Fruit fly (Drosophila melanogaster) whole organism, embryonic: Measurements from ENCODE around the gene gdl.

Source experiments
- Blimp-1 ChIP-seq: fragments of 200-800 bp; sonication (Bioruptor generic); optimal IDR thresholded peaks from 3 replicates; lab custom pipeline; 2018; ENCODE audit warnings: missing biosample characterization, missing genetic modification characterization, mild to moderate bottlenecking, moderate library complexity, missing genetic modification reagents
- CG10209 ChIP-seq: fragments of 200-800 bp; sonication (Bioruptor generic); optimal IDR thresholded peaks from 3 replicates; lab custom pipeline; 2017; ENCODE audit warnings: missing biosample characterization, mild to moderate bottlenecking, missing genetic modification characterization, missing genetic modification reagents
- CG1233 ChIP-seq: fragments of 200-800 bp; sonication (Bioruptor generic); optimal IDR thresholded peaks from 4 replicates; lab custom pipeline; 2018; ENCODE audit warnings: missing biosample characterization, mild to moderate bottlenecking, missing genetic modification characterization
- CG12659 ChIP-seq: fragments of 200-800 bp; sonication (Bioruptor generic); optimal IDR thresholded peaks from 3 replicates; lab custom pipeline; 2017; ENCODE audit warnings: mild to moderate bottlenecking, missing biosample characterization, missing genetic modification reagents, missing genetic modification characterization
- CG13287 ChIP-seq: fragments of 200-800 bp; sonication (Bioruptor generic); IDR thresholded peaks from 2 replicates; pipeline ENCODE4 v1.3.6; 2022; ENCODE audit warnings: missing biosample characterization, missing genetic modification characterization; ENCODE audit not compliant: partially characterized antibody
- CG13624 ChIP-seq: fragments of 200-800 bp; sonication (Bioruptor generic); optimal IDR thresholded peaks from 2 replicates; lab custom pipeline; 2016; ENCODE audit warnings: missing biosample characterization, missing genetic modification characterization
- CG15514 ChIP-seq: fragments of 200-800 bp; sonication (Bioruptor generic); optimal IDR thresholded peaks from 3 replicates; lab custom pipeline; 2017; ENCODE audit warnings: missing biosample characterization, missing genetic modification characterization, mild to moderate bottlenecking, moderate library complexity, missing genetic modification reagents
- CG17328 ChIP-seq: fragments of 200-800 bp; sonication (Bioruptor generic); IDR thresholded peaks from 2 replicates; pipeline ENCODE4 v1.3.6; 2022; ENCODE audit warnings: missing biosample characterization, missing genetic modification characterization
- CG1792 ChIP-seq: fragments of 200-800 bp; sonication (Bioruptor generic); optimal IDR thresholded peaks from 2 replicates; lab custom pipeline; 2016; ENCODE audit warnings: missing biosample characterization, missing genetic modification characterization
- CG1832 ChIP-seq: fragments of 200-800 bp; sonication (Bioruptor generic); optimal IDR thresholded peaks from 2 replicates; lab custom pipeline; 2017; ENCODE audit warnings: missing biosample characterization, mild to moderate bottlenecking, missing genetic modification characterization, inconsistent platforms
- CG18476 ChIP-seq: fragments of 200-800 bp; sonication (Bioruptor generic); optimal IDR thresholded peaks from 2 replicates; lab custom pipeline; 2016; ENCODE audit warnings: missing biosample characterization, mild to moderate bottlenecking, missing genetic modification characterization
- CG18619 ChIP-seq: fragments of 200-800 bp; sonication (Bioruptor generic); optimal IDR thresholded peaks from 3 replicates; lab custom pipeline; 2017; ENCODE audit warnings: missing biosample characterization, mild to moderate bottlenecking, missing genetic modification characterization
- CG2129 ChIP-seq: fragments of 200-800 bp; sonication (Bioruptor generic); IDR thresholded peaks from 2 replicates; pipeline ENCODE4 v1.3.6; 2022; ENCODE audit warnings: missing biosample characterization, missing genetic modification characterization; ENCODE audit not compliant: partially characterized antibody
- CG2202 ChIP-seq: fragments of 200-800 bp; sonication (Bioruptor generic); optimal IDR thresholded peaks from 2 replicates; lab custom pipeline; 2018; ENCODE audit warnings: missing biosample characterization, mild to moderate bottlenecking, missing genetic modification characterization
- CG4730 ChIP-seq: fragments of 200-800 bp; sonication (Bioruptor generic); IDR thresholded peaks from 2 replicates; pipeline ENCODE4 v1.3.6; 2022; ENCODE audit warnings: missing biosample characterization, missing genetic modification characterization
- CG8765 ChIP-seq: fragments of 200-800 bp; sonication (Bioruptor generic); IDR thresholded peaks from 2 replicates; pipeline ENCODE4 v1.3.6; 2022; ENCODE audit warnings: missing biosample characterization, missing genetic modification characterization
- Dp ChIP-seq: fragments of 200-800 bp; sonication (Bioruptor generic); optimal IDR thresholded peaks from 2 replicates; lab custom pipeline; 2018; ENCODE audit warnings: missing biosample characterization, mild to moderate bottlenecking, missing genetic modification characterization, moderate library complexity
- Ets65A ChIP-seq: fragments of 200-800 bp; sonication (Bioruptor generic); peaks from one replicate; lab custom pipeline; 2016; ENCODE audit warnings: missing biosample characterization, missing genetic modification characterization
- Ets97D ChIP-seq: fragments of 200-800 bp; sonication (Bioruptor generic); optimal IDR thresholded peaks from 3 replicates; lab custom pipeline; 2016; ENCODE audit warnings: missing biosample characterization, missing genetic modification characterization
- H2.0 ChIP-seq: fragments of 200-800 bp; sonication (Bioruptor generic); IDR thresholded peaks from 2 replicates; pipeline ENCODE4 v1.3.6; 2022; ENCODE audit warnings: missing biosample characterization, missing genetic modification characterization
- HLH4C ChIP-seq: fragments of 200-800 bp; sonication (Bioruptor generic); IDR thresholded peaks from 3 replicates; pipeline ENCODE4 v1.3.6; 2022; ENCODE audit warnings: missing biosample characterization, missing genetic modification characterization; ENCODE audit not compliant: partially characterized antibody
- HLHmδ ChIP-seq: fragments of 200-800 bp; sonication (Bioruptor generic); optimal IDR thresholded peaks from 2 replicates; lab custom pipeline; 2018; ENCODE audit warnings: missing biosample characterization, mild to moderate bottlenecking, missing genetic modification characterization, moderate library complexity
- Hey ChIP-seq: fragments of 200-800 bp; sonication (Bioruptor generic); optimal IDR thresholded peaks from 3 replicates; lab custom pipeline; 2018; ENCODE audit warnings: missing biosample characterization, mild to moderate bottlenecking, missing genetic modification characterization
- Hr51 ChIP-seq, 2 experiments: fragments of 200-800 bp; sonication (Bioruptor generic); optimal IDR thresholded peaks; 2 replicates in 1 of 2; 3 replicates in 1 of 2; lab custom pipeline; 2016 to 2018; ENCODE audit warnings: missing biosample characterization in 2 of 2, missing genetic modification characterization in 2 of 2, mild to moderate bottlenecking in 1 of 2, moderate library complexity in 1 of 2
- Hr78 ChIP-seq, 2 experiments: fragments of 200-800 bp in 1 of 2; fragments of >200 bp in 1 of 2; sonication (Bioruptor generic) in 1 of 2; optimal IDR thresholded peaks; 2 replicates each; lab custom pipeline; 2017 to 2019; ENCODE audit warnings: missing biosample characterization in 2 of 2, missing genetic modification characterization in 2 of 2, mild to moderate bottlenecking in 1 of 2, moderate library complexity in 1 of 2
- Max ChIP-seq: fragments of 200-800 bp; sonication (Bioruptor generic); optimal IDR thresholded peaks from 2 replicates; lab custom pipeline; 2016; ENCODE audit warnings: missing biosample characterization, mild to moderate bottlenecking, missing genetic modification characterization
- Med ChIP-seq: fragments of 200-800 bp; sonication (Bioruptor generic); peaks from one replicate; lab custom pipeline; 2016; ENCODE audit warnings: missing biosample characterization, missing genetic modification characterization, mild to moderate bottlenecking, inconsistent platforms, moderate library complexity
- Sry-δ ChIP-seq: fragments of 200-800 bp; sonication (Bioruptor generic); optimal IDR thresholded peaks from 2 replicates; lab custom pipeline; 2016; ENCODE audit warnings: missing biosample characterization, missing genetic modification characterization
- ase ChIP-seq: fragments of 200-800 bp; sonication (Bioruptor generic); IDR thresholded peaks from 3 replicates; pipeline ENCODE4 v1.3.6; 2022; ENCODE audit warnings: missing biosample characterization, missing genetic modification characterization
- caup ChIP-seq: fragments of 200-800 bp; sonication (Bioruptor generic); optimal IDR thresholded peaks from 3 replicates; lab custom pipeline; 2017; ENCODE audit warnings: missing biosample characterization, mild to moderate bottlenecking, missing genetic modification characterization, moderate library complexity; ENCODE audit not compliant: severe bottlenecking
- chm ChIP-seq: fragments of 200-800 bp; sonication (Bioruptor generic); IDR thresholded peaks from 2 replicates; pipeline ENCODE4 v1.3.6; 2022; ENCODE audit warnings: missing biosample characterization, missing genetic modification characterization
- crp ChIP-seq, 2 experiments: fragments of 200-800 bp; sonication (Bioruptor generic); optimal IDR thresholded peaks; 2 replicates in 1 of 2; 3 replicates in 1 of 2; lab custom pipeline; 2017; ENCODE audit warnings: missing biosample characterization in 2 of 2, missing genetic modification characterization in 2 of 2, mild to moderate bottlenecking in 1 of 2, moderate library complexity in 1 of 2
- emc ChIP-seq: fragments of 200-800 bp; sonication (Bioruptor generic); optimal IDR thresholded peaks from 2 replicates; lab custom pipeline; 2016; ENCODE audit warnings: missing biosample characterization, missing genetic modification characterization
- exex ChIP-seq: fragments of 200-800 bp; sonication (Bioruptor generic); optimal IDR thresholded peaks from 4 replicates; lab custom pipeline; 2018; ENCODE audit warnings: missing biosample characterization, mild to moderate bottlenecking, missing genetic modification characterization, moderate library complexity
- gcm ChIP-seq: fragments of 200-800 bp; sonication (Bioruptor generic); optimal IDR thresholded peaks from 2 replicates; lab custom pipeline; 2019; ENCODE audit warnings: missing biosample characterization, mild to moderate bottlenecking, missing genetic modification characterization, moderate library complexity
- gfzf ChIP-seq: fragments of 200-800 bp; sonication (Bioruptor generic); optimal IDR thresholded peaks from 2 replicates; lab custom pipeline; 2016; ENCODE audit warnings: missing biosample characterization, mild to moderate bottlenecking, missing genetic modification characterization, moderate library complexity
- insv ChIP-seq, 2 experiments: fragments of 200-800 bp; sonication (Bioruptor generic); optimal IDR thresholded peaks; 3 replicates each; lab custom pipeline; 2016 to 2018; ENCODE audit warnings: missing biosample characterization in 2 of 2, missing genetic modification characterization in 2 of 2
- luna ChIP-seq: fragments of 200-800 bp; sonication (Bioruptor generic); optimal IDR thresholded peaks from 2 replicates; lab custom pipeline; 2016; ENCODE audit warnings: missing biosample characterization, missing genetic modification characterization
- otp ChIP-seq: fragments of 200-800 bp; sonication (Bioruptor generic); IDR thresholded peaks from 3 replicates; pipeline ENCODE4, ENCODE4 v1.3.6; 2022; ENCODE audit warnings: missing biosample characterization, missing genetic modification characterization
- p53 ChIP-seq: fragments of 200-800 bp; sonication (Bioruptor generic); optimal IDR thresholded peaks from 2 replicates; lab custom pipeline; 2016; ENCODE audit warnings: missing biosample characterization, missing genetic modification characterization
- pzg ChIP-seq: fragments of 200-800 bp; sonication (Bioruptor generic); optimal IDR thresholded peaks from 3 replicates; lab custom pipeline; 2018; ENCODE audit warnings: missing biosample characterization, mild to moderate bottlenecking, missing genetic modification characterization, moderate library complexity
- row ChIP-seq: fragments of 200-800 bp; sonication (Bioruptor generic); IDR thresholded peaks from 3 replicates; pipeline ENCODE4 v1.3.6; 2022; ENCODE audit warnings: missing biosample characterization, missing genetic modification characterization
- sna ChIP-seq: fragments of 200-800 bp; sonication (Bioruptor generic); IDR thresholded peaks from 2 replicates; pipeline ENCODE4 v1.3.6; 2022; ENCODE audit warnings: missing biosample characterization, missing genetic modification characterization; ENCODE audit not compliant: partially characterized antibody
- tll ChIP-seq, 2 experiments: fragments of 200-800 bp in 1 of 2; fragments of >200 bp in 1 of 2; sonication (Bioruptor generic) in 1 of 2; optimal IDR thresholded peaks; 2 replicates each; lab custom pipeline; 2017 to 2019; ENCODE audit warnings: missing biosample characterization in 2 of 2, missing genetic modification characterization in 2 of 2, mild to moderate bottlenecking in 1 of 2, moderate library complexity in 1 of 2
- toy ChIP-seq: fragments of 200-800 bp; sonication (Bioruptor generic); IDR thresholded peaks from 2 replicates; pipeline ENCODE4 v1.3.6; 2022; ENCODE audit warnings: missing biosample characterization, missing genetic modification characterization
- vnd ChIP-seq: fragments of 200-800 bp; sonication (Bioruptor generic); IDR thresholded peaks from 3 replicates; pipeline ENCODE4 v1.3.6; 2022; ENCODE audit warnings: missing biosample characterization, missing genetic modification characterization; ENCODE audit not compliant: partially characterized antibody
- wek ChIP-seq: fragments of 200-800 bp; sonication (Bioruptor generic); optimal IDR thresholded peaks from 3 replicates; lab custom pipeline; 2018; ENCODE audit warnings: missing biosample characterization, mild to moderate bottlenecking, missing genetic modification characterization, moderate library complexity

gdl gene

dm6 chr3L:15523806-15524346 lies 14.6 kb downstream of the gdl start, which contains the start of gene CG7945 (continued):
- TF ChIP-seq Max (GFP tag; lab: Kevin White, UChicago) (no peak), pzg (GFP tag; lab: Kevin White, UChicago) (peak; percentile 93), Blimp-1 (GFP tag; lab: Kevin White, UChicago) (no peak), Dp (peak; percentile 98), Sry-δ (GFP tag; lab: Kevin White, UChicago) (peak; percentile 60), Ets97D (GFP tag; lab: Kevin White, UChicago) (peak; percentile 37), tll (GFP tag; optimal IDR thresholded peaks at IDR 0.05; lab: Kevin White, UChicago) (peak in 1 of 2 experiments; percentile 12), vnd (GFP tag; lab: Robert Waterston, UW) (0 out of 3 replicates have a peak, but pooled peaks have one; percentile 36), sna (GFP tag; lab: Robert Waterston, UW) (0 out of 2 replicates have a peak, but pooled peaks have one; percentile 35), Hey (no peak), Hr51 (GFP tag; optimal IDR thresholded peaks at IDR 0.05; lab: Kevin White, UChicago) (no peak), crp (GFP tag; optimal IDR thresholded peaks at IDR 0.05; lab: Kevin White, UChicago) (peak in 1 of 2 experiments; percentile 25), CG12659 (GFP tag; lab: Kevin White, UChicago) (peak; percentile 68), gfzf (GFP tag; lab: Kevin White, UChicago) (peak; percentile 84), HLH4C (GFP tag; lab: Robert Waterston, UW) (peak; percentile 78), luna (GFP tag; lab: Kevin White, UChicago) (no peak), Hr78 (GFP tag; optimal IDR thresholded peaks at IDR 0.05; lab: Kevin White, UChicago) (no peak), exex (peak; percentile 29)

dm6 chr3L:15525153-15525552 lies 15.9 kb downstream of the gdl start, which contains the start of gene CG33986:
TSS of gene CG33986 (minus strand) at chr3L:15525253.
- TF ChIP-seq caup (GFP tag; lab: Kevin White, UChicago) (no peak), toy (GFP tag; lab: Robert Waterston, UW) (no peak), H2.0 (GFP tag; lab: Robert Waterston, UW) (no peak), p53 (GFP tag; lab: Kevin White, UChicago) (no peak), CG15514 (GFP tag; lab: Kevin White, UChicago) (no peak), row (GFP tag; lab: Robert Waterston, UW) (no peak), CG10209 (GFP tag; lab: Kevin White, UChicago) (no peak), CG4730 (GFP tag; lab: Robert Waterston, UW) (no peak), chm (GFP tag; lab: Robert Waterston, UW) (no peak), CG2202 (no peak), CG13287 (no peak), wek (GFP tag; lab: Kevin White, UChicago) (no peak), gcm (GFP tag; lab: Kevin White, UChicago) (no peak), CG1792 (GFP tag; lab: Kevin White, UChicago) (no peak), Med (GFP tag; lab: Kevin White, UChicago) (no peak), CG8765 (no peak), emc (GFP tag; lab: Kevin White, UChicago) (no peak)
- TF ChIP-seq, all 482 proteins: peak for 0

- TF ChIP-seq CG1832 (GFP tag; lab: Kevin White, UChicago) = no peak
- TF ChIP-seq CG2129 = no peak
- no peak for TF ChIP-seq otp (GFP tag; lab: Robert Waterston, UW)
- TF ChIP-seq CG1233 (GFP tag; lab: Kevin White, UChicago) = no peak
- no peak for TF ChIP-seq CG13624 (GFP tag; lab: Kevin White, UChicago)
- TF ChIP-seq CG18619 = no peak
- no peak for TF ChIP-seq ase (GFP tag; lab: Robert Waterston, UW)
- no peak for TF ChIP-seq Ets65A (GFP tag; lab: Kevin White, UChicago)
- no peak for TF ChIP-seq gfzf (GFP tag; lab: Kevin White, UChicago)
- TF ChIP-seq HLHmδ (GFP tag; lab: Kevin White, UChicago) = no peak
- no peak for TF ChIP-seq CG18476
- no peak for TF ChIP-seq CG17328 (GFP tag; lab: Robert Waterston, UW)
- TF ChIP-seq insv (GFP tag; optimal IDR thresholded peaks at IDR 0.05; lab: Kevin White, UChicago) = no peak
These were observed 17.5 kb downstream of the gdl start, which contains the start of gene CG33985 for dm6 chr3L:15526712-15527111. TSS of gene CG33985 (minus strand) at chr3L:15526812.
